Worm (Caenorhabditis elegans): ENCODE measurements around the gene F28B12.1.

DNA sequence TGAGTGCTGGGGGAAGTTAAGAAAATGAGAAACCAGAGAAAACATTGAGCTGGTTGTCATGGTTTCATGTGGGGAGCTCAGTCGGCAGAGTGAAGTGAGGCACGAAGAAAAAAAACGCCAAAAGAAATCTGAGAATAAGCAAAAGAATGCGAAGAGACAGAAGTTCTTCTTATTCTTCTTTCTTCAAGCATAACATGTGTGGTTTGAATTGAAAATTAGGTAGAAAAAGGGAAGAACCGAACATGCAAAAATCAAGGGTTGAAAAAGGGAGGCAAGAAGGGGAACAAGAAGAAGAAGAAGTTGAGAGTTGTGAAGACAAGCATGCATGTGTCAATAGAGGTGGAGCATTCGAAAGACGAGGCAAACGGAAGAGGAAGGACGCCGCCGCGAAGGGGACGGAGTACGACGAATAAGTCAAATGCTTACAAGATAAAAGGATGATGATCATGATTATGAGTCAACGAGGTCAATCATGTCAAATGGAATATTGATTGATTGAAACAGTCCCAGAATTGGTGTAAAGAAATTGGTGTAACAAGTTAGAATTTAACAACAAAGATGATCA, 15.2 kb downstream of the F28B12.1 start:
- TF ChIP-seq crh-2 (tag; optimal IDR thresholded peaks at IDR 0.05) (no peak), fos-1 (tag; optimal IDR thresholded peaks at IDR 0.05) (no peak), ztf-4 (tag; optimal IDR thresholded peaks at IDR 0.05) (no peak), unc-55 (GFP tag; optimal IDR thresholded peaks at IDR 0.05) (no peak), lsy-2 (tag; optimal IDR thresholded peaks at IDR 0.05) (no peak), mdl-1 (tag; optimal IDR thresholded peaks at IDR 0.05) (no peak), egl-27 (tag; optimal IDR thresholded peaks at IDR 0.05) (no peak), alr-1 (tag; optimal IDR thresholded peaks at IDR 0.05) (no peak), ZK546.5 (tag; optimal IDR thresholded peaks at IDR 0.05) (no peak), R02D3.7 (tag; optimal IDR thresholded peaks at IDR 0.05) (no peak), blmp-1 (tag; optimal IDR thresholded peaks at IDR 0.05; ENCODE audit: insufficient read depth) (no peak), ztf-11 (tag; optimal IDR thresholded peaks at IDR 0.05) (no peak), ceh-82 (tag; optimal IDR thresholded peaks at IDR 0.05) (no peak), nhr-6 (tag; optimal IDR thresholded peaks at IDR 0.05) (no peak)

Measured in whole organism, L2 larva.